Fruit fly (Drosophila melanogaster): ENCODE results near the gene Vm32E.

dm6 chr2L:11199068-11199467 lies 27.6 kb upstream of the Vm32E start:
- TF ChIP-seq CG11617 (GFP tag; optimal IDR thresholded peaks at IDR 0.05) (no peak), tj (GFP tag; optimal IDR thresholded peaks at IDR 0.05) (no peak), CG5204 (GFP tag; optimal IDR thresholded peaks at IDR 0.05) (no peak), CG12768 (GFP tag; optimal IDR thresholded peaks at IDR 0.05) (no peak), pad (GFP tag; optimal IDR thresholded peaks at IDR 0.05) (no peak), CG1620 (GFP tag; optimal IDR thresholded peaks at IDR 0.05) (no peak), kay (GFP tag; ENCODE audit: borderline replicate concordance) (no peak), cic (GFP tag; optimal IDR thresholded peaks at IDR 0.05) (no peak), Mnt (GFP tag; optimal IDR thresholded peaks at IDR 0.05) (no peak), toe (GFP tag; optimal IDR thresholded peaks at IDR 0.05) (no peak), bab1 (GFP tag; optimal IDR thresholded peaks at IDR 0.05) (no peak), CG14711 (tag; optimal IDR thresholded peaks at IDR 0.05) (no peak)
